Worm (Caenorhabditis elegans) whole organism, late embryonic: ENCODE measurements around the gene Y51H7BR.8.

ENCODE experiments used
- ceh-48 ChIP-seq: sonication (generic microtip); optimal IDR thresholded peaks from 2 replicates; lab custom pipeline; 2016; ENCODE audit warnings: missing genetic modification characterization, inconsistent platforms, missing compliant biosample characterization
- dmd-4 ChIP-seq: sonication (generic microtip); optimal IDR thresholded peaks from 2 replicates; lab custom pipeline; 2016; ENCODE audit warnings: borderline replicate concordance, missing genetic modification characterization, missing compliant biosample characterization
- dve-1 ChIP-seq: sonication (generic microtip); optimal IDR thresholded peaks from 2 replicates; lab custom pipeline; 2017; ENCODE audit warnings: antibody characterized with exemption, mild to moderate bottlenecking, missing genetic modification characterization, missing compliant biosample characterization
- madf-2 ChIP-seq: sonication (generic microtip); optimal IDR thresholded peaks from 2 replicates; lab custom pipeline; 2017; ENCODE audit warnings: missing genetic modification characterization, missing compliant biosample characterization
- nhr-11 ChIP-seq: fragments of 150-350 bp; optimal IDR thresholded peaks from 2 replicates; lab custom pipeline; 2014; ENCODE audit warnings: missing biosample characterization, missing genetic modification characterization
- pha-2 ChIP-seq: sonication (generic microtip); optimal IDR thresholded peaks from 2 replicates; lab custom pipeline; 2017; ENCODE audit warnings: mild to moderate bottlenecking, missing genetic modification characterization, missing compliant biosample characterization
- pha-4 ChIP-seq: fragments of 150-350 bp; optimal IDR thresholded peaks from 2 replicates; lab custom pipeline; 2018; ENCODE audit warnings: missing biosample characterization, missing genetic modification reagents, missing genetic modification characterization
- pros-1 ChIP-seq: fragments of 150-350 bp; optimal IDR thresholded peaks from 2 replicates; lab custom pipeline; 2014; ENCODE audit warnings: missing biosample characterization, missing genetic modification reagents, missing genetic modification characterization

- TF ChIP-seq ceh-48 (no peak), dmd-4 (tag; lab: Kevin White, UChicago) (no peak), pros-1 (tag; lab: Kevin White, UChicago) (no peak), pha-2 (tag; lab: Kevin White, UChicago) (no peak), madf-2 (tag; lab: Kevin White, UChicago) (no peak), nhr-11 (tag; lab: Kevin White, UChicago) (no peak), pha-4 (no peak), dve-1 (tag; lab: Kevin White, UChicago) (no peak)
These were observed 48.6 kb downstream of the Y51H7BR.8 start, which contains the start of gene K05F6.8 for ce11 chrII:1567646-1568045.
